Comparison of ENCODE assay signal across 4 worm cellular contexts in the genomic region with DNA sequence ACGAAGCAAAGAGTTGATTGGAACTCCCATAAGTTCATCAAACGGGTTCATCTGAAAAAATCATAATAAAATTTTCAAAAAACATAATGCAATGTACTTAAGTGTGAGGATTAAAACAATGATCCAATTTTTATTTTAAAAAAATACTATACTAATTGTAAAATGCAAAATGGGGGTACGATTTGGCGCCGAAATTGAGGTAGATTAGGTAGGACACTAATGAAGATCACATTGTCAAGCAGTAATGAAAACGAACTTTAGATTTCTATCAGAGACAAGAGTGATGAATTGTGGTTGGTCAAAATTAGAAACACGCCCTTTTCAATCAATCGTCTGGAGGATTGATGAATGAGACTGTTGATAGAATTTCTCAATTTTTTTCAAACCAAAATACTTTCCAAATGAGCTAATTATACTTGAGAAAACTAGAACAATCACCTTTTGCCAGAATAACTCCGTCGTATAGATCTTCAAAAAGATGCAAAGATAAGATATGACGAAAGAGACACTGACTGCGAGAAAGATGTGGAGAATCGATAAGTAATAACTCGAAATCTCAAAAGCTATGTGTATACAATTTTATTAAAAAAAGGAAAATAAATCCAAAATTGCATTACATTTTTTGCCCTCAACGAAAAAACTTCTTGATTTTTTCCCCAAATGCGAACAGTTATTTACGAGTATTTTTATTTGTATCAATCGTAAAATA.
TF ChIP-seq lines count a peak whose summit lies in the region.

TSS of gene C06E2.5 (minus strand) at position 51 of the 709 bp plus-strand sequence.

TF ChIP-seq in whole organism, L1 larva, 84 proteins besides CTCF, POLR2A, EP300 and RAD21:
- peak; percentile 33 for TF ChIP-seq lin-14 (GFP tag; optimal IDR thresholded peaks at IDR 0.05; lab: Kevin White, UChicago)
- peak; percentile 80 for TF ChIP-seq nhr-85 (tag; lab: Kevin White, UChicago)
- no peak for TF ChIP-seq unc-62 (GFP tag; optimal IDR thresholded peaks at IDR 0.05; lab: Kevin White, UChicago)

TF ChIP-seq in whole organism, L2 larva, 48 proteins besides CTCF, POLR2A, EP300 and RAD21:
- TF ChIP-seq elt-1 (tag; optimal IDR thresholded peaks at IDR 0.05; lab: Kevin White, UChicago) (peak; percentile 90), unc-39 (tag; optimal IDR thresholded peaks at IDR 0.05; lab: Kevin White, UChicago) (no peak)

TF ChIP-seq in whole organism, L3 larva, 47 proteins besides CTCF, POLR2A, EP300 and RAD21:
- TF ChIP-seq elt-1 (tag; optimal IDR thresholded peaks at IDR 0.05; lab: Kevin White, UChicago) (peak; percentile 95), nhr-25 (tag; optimal IDR thresholded peaks at IDR 0.05; lab: Kevin White, UChicago) (no peak), nhr-237 (tag; optimal IDR thresholded peaks at IDR 0.05; lab: Kevin White, UChicago) (no peak), ama-1 (optimal IDR thresholded peaks at IDR 0.05; lab: Kevin White, UChicago) (no peak), daf-12 (tag; optimal IDR thresholded peaks at IDR 0.05; lab: Kevin White, UChicago) (no peak), egl-5 (tag; optimal IDR thresholded peaks at IDR 0.05; lab: Kevin White, UChicago) (no peak), nhr-28 (tag; optimal IDR thresholded peaks at IDR 0.05; lab: Kevin White, UChicago) (no peak), nhr-23 (tag; optimal IDR thresholded peaks at IDR 0.05; lab: Kevin White, UChicago) (peak; percentile 16)

TF ChIP-seq in whole organism, mixed stage, embryonic, 35 proteins besides CTCF, POLR2A, EP300 and RAD21:
- TF ChIP-seq ces-1 (GFP tag; optimal IDR thresholded peaks at IDR 0.05; lab: Kevin White, UChicago), result no peak
- peak; percentile 96 for TF ChIP-seq elt-1 (tag; optimal IDR thresholded peaks at IDR 0.05; lab: Kevin White, UChicago; ENCODE audit: borderline replicate concordance, insufficient read depth)
